1 worm cellular context compared by ENCODE assay signal in genomic region chrX:8796699-8797282, ce11.
TF ChIP-seq lines count a peak whose summit lies in the region.

R04E5.7 (minus strand) TSS chrX:8797262.

TF ChIP-seq in whole organism, L4 larva, 104 proteins besides CTCF, POLR2A, EP300 and RAD21 (continued from another document):
- TF ChIP-seq dmd-8 (GFP tag; IDR thresholded peaks at IDR 0.05; lab: Robert Waterston, UW) (no peak), cey-2 (tag; optimal IDR thresholded peaks at IDR 0.05; lab: Kevin White, UChicago; ENCODE audit: borderline replicate concordance, insufficient read depth) (no peak), Y5F2A.4 (GFP tag; optimal IDR thresholded peaks at IDR 0.05; lab: Kevin White, UChicago) (no peak), snpc-4 (tag; optimal IDR thresholded peaks at IDR 0.05; lab: Kevin White, UChicago) (no peak), nhr-11 (tag; optimal IDR thresholded peaks at IDR 0.05; lab: Kevin White, UChicago) (no peak), sdz-12 (GFP tag; optimal IDR thresholded peaks at IDR 0.05; lab: Kevin White, UChicago) (no peak), nhr-102 (tag; optimal IDR thresholded peaks at IDR 0.05; lab: Kevin White, UChicago) (peak; percentile 22), ZK337.2 (GFP tag; IDR thresholded peaks at IDR 0.05; lab: Robert Waterston, UW) (no peak), nhr-76 (tag; optimal IDR thresholded peaks at IDR 0.05; lab: Kevin White, UChicago) (no peak), ama-1 (optimal IDR thresholded peaks at IDR 0.05; lab: Kevin White, UChicago) (no peak), ces-1 (GFP tag; optimal IDR thresholded peaks at IDR 0.05; lab: Kevin White, UChicago) (no peak), nhr-6 (tag; optimal IDR thresholded peaks at IDR 0.05; lab: Kevin White, UChicago) (no peak), F37D6.2 (tag; optimal IDR thresholded peaks at IDR 0.05; lab: Kevin White, UChicago) (no peak), mdt-29 (GFP tag; IDR thresholded peaks at IDR 0.05; lab: Robert Waterston, UW) (no peak), lin-29 (GFP tag; IDR thresholded peaks at IDR 0.05; lab: Robert Waterston, UW) (no peak), aly-2 (tag; optimal IDR thresholded peaks at IDR 0.05; lab: Kevin White, UChicago) (no peak), mes-2 (tag; optimal IDR thresholded peaks at IDR 0.05; lab: Kevin White, UChicago; ENCODE audit: poor library complexity, severe bottlenecking) (peak; percentile 58), zag-1 (tag; optimal IDR thresholded peaks at IDR 0.05; lab: Kevin White, UChicago) (no peak), mxl-2 (GFP tag; conservative IDR thresholded peaks at IDR 0.05; lab: Robert Waterston, UW) (no peak), egl-43 (GFP tag; IDR thresholded peaks at IDR 0.05; lab: Robert Waterston, UW) (peak; percentile 82), Y48G9A.11 (GFP tag; IDR thresholded peaks at IDR 0.05; lab: Robert Waterston, UW) (peak; percentile 16; the same call in 1 of the 2 replicates), duxl-1 (tag; optimal IDR thresholded peaks at IDR 0.05; lab: Kevin White, UChicago; ENCODE audit: poor library complexity) (no peak), vab-7 (GFP tag; IDR thresholded peaks at IDR 0.05; lab: Robert Waterston, UW) (peak; percentile 57; the same call in 1 of the 2 replicates), nhr-237 (tag; optimal IDR thresholded peaks at IDR 0.05; lab: Kevin White, UChicago) (no peak), aha-1 (tag; lab: Kevin White, UChicago) (peak; percentile 38), lin-13 (GFP tag; optimal IDR thresholded peaks at IDR 0.05; lab: Kevin White, UChicago) (no peak), tra-1 (GFP tag; IDR thresholded peaks at IDR 0.05; lab: Robert Waterston, UW) (peak; percentile 33; the same call in 1 of the 2 replicates), dmd-6 (GFP tag; IDR thresholded peaks at IDR 0.05; lab: Robert Waterston, UW) (peak; percentile 57), madf-9 (GFP tag; conservative IDR thresholded peaks at IDR 0.05; lab: Robert Waterston, UW) (peak; percentile 59; the same call in 1 of the 2 replicates), lin-38 (GFP tag; IDR thresholded peaks at IDR 0.05; lab: Robert Waterston, UW) (peak; percentile 62), daf-16 (GFP tag; optimal IDR thresholded peaks at IDR 0.05; lab: Kevin White, UChicago) (no peak), daf-16 (tag; optimal IDR thresholded peaks at IDR 0.05; lab: Kevin White, UChicago) (peak; percentile 66), zfp-3 (GFP tag; conservative IDR thresholded peaks at IDR 0.05; lab: Robert Waterston, UW) (no peak), daf-8 (GFP tag; IDR thresholded peaks at IDR 0.05; lab: Robert Waterston, UW) (no peak), nhr-48 (tag; optimal IDR thresholded peaks at IDR 0.05; lab: Kevin White, UChicago) (no peak), madf-5 (GFP tag; IDR thresholded peaks at IDR 0.05; lab: Robert Waterston, UW) (no peak), ceh-20 (GFP tag; IDR thresholded peaks at IDR 0.05; lab: Robert Waterston, UW) (no peak), F49E8.2 (tag; optimal IDR thresholded peaks at IDR 0.05; lab: Kevin White, UChicago; ENCODE audit: borderline replicate concordance) (no peak), T26A8.4 (GFP tag; IDR thresholded peaks at IDR 0.05; lab: Robert Waterston, UW) (no peak), unc-39 (tag; optimal IDR thresholded peaks at IDR 0.05; lab: Kevin White, UChicago) (no peak), attf-4 (tag; optimal IDR thresholded peaks at IDR 0.05; lab: Kevin White, UChicago) (no peak), gei-8 (GFP tag; optimal IDR thresholded peaks at IDR 0.05; lab: Kevin White, UChicago) (no peak), zip-11 (GFP tag; IDR thresholded peaks at IDR 0.05; lab: Robert Waterston, UW) (no peak), D1046.2 (GFP tag; IDR thresholded peaks at IDR 0.05; lab: Robert Waterston, UW) (no peak), lin-39 (tag; optimal IDR thresholded peaks at IDR 0.05; lab: Kevin White, UChicago) (no peak), Y75B8A.6 (GFP tag; IDR thresholded peaks at IDR 0.05; lab: Robert Waterston, UW) (0 out of 2 replicates have a peak, but pooled peaks have one; percentile 53), php-3 (GFP tag; IDR thresholded peaks at IDR 0.05; lab: Robert Waterston, UW) (no peak), ceh-82 (tag; optimal IDR thresholded peaks at IDR 0.05; lab: Kevin White, UChicago) (no peak), ctbp-1 (GFP tag; IDR thresholded peaks at IDR 0.05; lab: Robert Waterston, UW) (peak; percentile 52; the same call in 1 of the 2 replicates), hlh-11 (tag; optimal IDR thresholded peaks at IDR 0.05; lab: Kevin White, UChicago) (peak; percentile 44), Y105C5A.15 (GFP tag; IDR thresholded peaks at IDR 0.05; lab: Robert Waterston, UW) (no peak), daf-12 (tag; optimal IDR thresholded peaks at IDR 0.05; lab: Kevin White, UChicago) (no peak), lim-7 (GFP tag; IDR thresholded peaks at IDR 0.05; lab: Robert Waterston, UW) (peak; percentile 64; the same call in 1 of the 2 replicates), tag-97 (GFP tag; IDR thresholded peaks at IDR 0.05; lab: Robert Waterston, UW) (no peak), dpl-1 (GFP tag; optimal IDR thresholded peaks at IDR 0.05; lab: Kevin White, UChicago) (no peak), skn-1 (tag; optimal IDR thresholded peaks at IDR 0.05; lab: Kevin White, UChicago) (no peak), fkh-10 (GFP tag; optimal IDR thresholded peaks at IDR 0.05; lab: Kevin White, UChicago) (no peak), ceh-28 (tag; optimal IDR thresholded peaks at IDR 0.05; lab: Kevin White, UChicago) (no peak), unc-130 (GFP tag; optimal IDR thresholded peaks at IDR 0.05; lab: Kevin White, UChicago) (no peak), spr-3 (GFP tag; optimal IDR thresholded peaks at IDR 0.05; lab: Kevin White, UChicago) (no peak), ceh-32 (tag; optimal IDR thresholded peaks at IDR 0.05; lab: Kevin White, UChicago; ENCODE audit: poor library complexity) (no peak), dve-1 (tag; optimal IDR thresholded peaks at IDR 0.05; lab: Kevin White, UChicago; ENCODE audit: insufficient read depth) (peak; percentile 48), nhr-111 (GFP tag; optimal IDR thresholded peaks at IDR 0.05; lab: Kevin White, UChicago) (no peak), spr-1 (tag; optimal IDR thresholded peaks at IDR 0.05; lab: Kevin White, UChicago) (no peak), lsy-2 (tag; optimal IDR thresholded peaks at IDR 0.05; lab: Kevin White, UChicago) (peak in 1 of 2 experiments; percentile 42), nhr-42 (GFP tag; IDR thresholded peaks at IDR 0.05; lab: Robert Waterston, UW) (no peak), mep-1 (tag; optimal IDR thresholded peaks at IDR 0.05; lab: Kevin White, UChicago) (peak; percentile 57), pqm-1 (tag; optimal IDR thresholded peaks at IDR 0.05; lab: Kevin White, UChicago) (no peak), nhr-10 (tag; optimal IDR thresholded peaks at IDR 0.05; lab: Kevin White, UChicago) (no peak), hlh-30 (tag; optimal IDR thresholded peaks at IDR 0.05; lab: Kevin White, UChicago; ENCODE audit: insufficient read depth) (peak; percentile 65), ceh-44 (GFP tag; IDR thresholded peaks at IDR 0.05; lab: Robert Waterston, UW) (peak; percentile 83), rbr-2 (tag; optimal IDR thresholded peaks at IDR 0.05; lab: Kevin White, UChicago) (peak; percentile 54), R02D3.7 (tag; optimal IDR thresholded peaks at IDR 0.05; lab: Kevin White, UChicago) (no peak), daf-19 (GFP tag; conservative IDR thresholded peaks at IDR 0.05; lab: Robert Waterston, UW) (0 out of 2 replicates have a peak, but pooled peaks have one; percentile 16), pha-4 (GFP tag; IDR thresholded peaks at IDR 0.05; lab: Robert Waterston, UW) (peak; percentile 52; the same call in 1 of the 2 replicates), pha-4 (tag; optimal IDR thresholded peaks at IDR 0.05; lab: Kevin White, UChicago) (no peak), arid-1 (GFP tag; conservative IDR thresholded peaks at IDR 0.05; lab: Robert Waterston, UW) (peak; percentile 63), hif-1 (tag; optimal IDR thresholded peaks at IDR 0.05; lab: Kevin White, UChicago) (no peak), hmg-1.1 (GFP tag; IDR thresholded peaks at IDR 0.05; lab: Robert Waterston, UW) (peak; percentile 69), ztf-7 (tag; optimal IDR thresholded peaks at IDR 0.05; lab: Kevin White, UChicago) (no peak)
